Worm (Caenorhabditis elegans) whole organism, late embryonic: ENCODE measurements around the gene tsp-1.

Experiments used
- F13H6.1 ChIP-seq: sonication (generic microtip); optimal IDR thresholded peaks from 2 replicates; lab custom pipeline; 2016; ENCODE audit warnings: missing genetic modification characterization, missing compliant biosample characterization
- K09A11.1 ChIP-seq: sonication (generic microtip); optimal IDR thresholded peaks from 2 replicates; lab custom pipeline; 2017; ENCODE audit warnings: antibody characterized with exemption, mild to moderate bottlenecking, missing genetic modification characterization, missing compliant biosample characterization; ENCODE audit not compliant: insufficient read depth
- Y22D7AL.16 ChIP-seq: sonication (generic microtip); optimal IDR thresholded peaks from 2 replicates; lab custom pipeline; 2016; ENCODE audit warnings: missing genetic modification characterization, missing compliant biosample characterization
- ahr-1 ChIP-seq: sonication (generic microtip); optimal IDR thresholded peaks from 2 replicates; lab custom pipeline; 2016; ENCODE audit warnings: missing genetic modification characterization, missing compliant biosample characterization
- ama-1 ChIP-seq: fragments of 150-350 bp; optimal IDR thresholded peaks from 2 replicates; lab custom pipeline; 2014
- ceh-14 ChIP-seq: sonication (generic microtip); optimal IDR thresholded peaks from 2 replicates; lab custom pipeline; 2016; ENCODE audit warnings: missing genotype, missing genetic modification characterization, missing compliant biosample characterization
- ceh-18 ChIP-seq: sonication (generic microtip); optimal IDR thresholded peaks from 2 replicates; lab custom pipeline; 2016; ENCODE audit warnings: missing genetic modification characterization, missing compliant biosample characterization
- ceh-19 ChIP-seq: fragments of 200-800 bp; sonication (Bioruptor generic); optimal IDR thresholded peaks from 2 replicates; lab custom pipeline; 2018; ENCODE audit warnings: mild to moderate bottlenecking, missing genetic modification characterization, missing compliant biosample characterization
- ceh-2 ChIP-seq: sonication (generic microtip); optimal IDR thresholded peaks from 2 replicates; lab custom pipeline; 2016; ENCODE audit warnings: missing genotype, missing genetic modification characterization, missing compliant biosample characterization
- ceh-22 ChIP-seq: sonication (generic microtip); optimal IDR thresholded peaks from 2 replicates; lab custom pipeline; 2017; ENCODE audit warnings: missing biosample characterization, missing genetic modification characterization
- ceh-31 ChIP-seq: sonication (generic microtip); optimal IDR thresholded peaks from 2 replicates; lab custom pipeline; 2016; ENCODE audit warnings: missing genetic modification characterization, missing compliant biosample characterization
- ceh-34 ChIP-seq: sonication (generic microtip); optimal IDR thresholded peaks from 2 replicates; lab custom pipeline; 2016; ENCODE audit warnings: mild to moderate bottlenecking, missing genetic modification characterization, missing compliant biosample characterization
- ceh-45 ChIP-seq: fragments of 200-800 bp; sonication (Bioruptor generic); IDR thresholded peaks from 2 replicates; pipeline ENCODE4 v1.3.6; 2022; ENCODE audit warnings: missing genetic modification reagents, missing genetic modification characterization, missing compliant biosample characterization
- ceh-48 ChIP-seq: sonication (generic microtip); optimal IDR thresholded peaks from 2 replicates; lab custom pipeline; 2016; ENCODE audit warnings: missing genetic modification characterization, inconsistent platforms, missing compliant biosample characterization
- che-1 ChIP-seq: sonication (generic microtip); optimal IDR thresholded peaks from 2 replicates; lab custom pipeline; 2016; ENCODE audit warnings: mild to moderate bottlenecking, missing genetic modification characterization, missing compliant biosample characterization
- elt-4 ChIP-seq: sonication (generic microtip); optimal IDR thresholded peaks from 2 replicates; lab custom pipeline; 2016; ENCODE audit warnings: missing genetic modification characterization, missing compliant biosample characterization
- ets-4 ChIP-seq: sonication (generic microtip); optimal IDR thresholded peaks from 2 replicates; lab custom pipeline; 2016; ENCODE audit warnings: missing genetic modification characterization, missing compliant biosample characterization
- fax-1 ChIP-seq: sonication (generic microtip); optimal IDR thresholded peaks from 2 replicates; lab custom pipeline; 2016; ENCODE audit warnings: missing genotype, missing genetic modification characterization, missing compliant biosample characterization
- fkh-10 ChIP-seq: fragments of 150-350 bp; optimal IDR thresholded peaks from 2 replicates; lab custom pipeline; 2014; ENCODE audit warnings: missing biosample characterization, missing genetic modification reagents, missing genetic modification characterization
- hlh-13 ChIP-seq: fragments of 200-800 bp; sonication (Bioruptor generic); optimal IDR thresholded peaks from 2 replicates; lab custom pipeline; 2018; ENCODE audit warnings: mild to moderate bottlenecking, missing genetic modification characterization, missing compliant biosample characterization
- hlh-15 ChIP-seq: sonication (generic microtip); optimal IDR thresholded peaks from 2 replicates; lab custom pipeline; 2016; ENCODE audit warnings: missing genetic modification characterization, missing compliant biosample characterization
- hlh-30 ChIP-seq: sonication (generic microtip); optimal IDR thresholded peaks from 2 replicates; lab custom pipeline; 2017; ENCODE audit warnings: antibody characterized with exemption, missing genetic modification characterization, missing compliant biosample characterization; ENCODE audit not compliant: insufficient read depth
- lim-6 ChIP-seq: sonication (generic microtip); optimal IDR thresholded peaks from 2 replicates; lab custom pipeline; 2016; ENCODE audit warnings: missing genetic modification characterization, missing compliant biosample characterization
- lin-11 ChIP-seq: fragments of 200-800 bp; sonication (Bioruptor generic); optimal IDR thresholded peaks from 2 replicates; lab custom pipeline; 2018; ENCODE audit warnings: mild to moderate bottlenecking, missing genetic modification characterization, missing compliant biosample characterization
- nfya-1 ChIP-seq: sonication (generic microtip); optimal IDR thresholded peaks from 2 replicates; lab custom pipeline; 2017; ENCODE audit warnings: missing genetic modification characterization, mild to moderate bottlenecking, missing compliant biosample characterization, antibody characterized with exemption, moderate library complexity
- nhr-232 ChIP-seq: sonication (generic microtip); optimal IDR thresholded peaks from 2 replicates; lab custom pipeline; 2016; ENCODE audit warnings: missing genetic modification characterization, missing compliant biosample characterization
- pag-3 ChIP-seq: sonication (generic microtip); optimal IDR thresholded peaks from 2 replicates; lab custom pipeline; 2016; ENCODE audit warnings: missing compliant biosample characterization, missing genetic modification characterization, borderline replicate concordance
- pat-9 ChIP-seq: fragments of 200-800 bp; sonication (Bioruptor generic); optimal IDR thresholded peaks from 2 replicates; lab custom pipeline; 2018; ENCODE audit warnings: mild to moderate bottlenecking, missing genetic modification characterization, moderate library complexity, missing compliant biosample characterization
- pha-4 ChIP-seq: fragments of 150-350 bp; optimal IDR thresholded peaks from 2 replicates; lab custom pipeline; 2018; ENCODE audit warnings: missing biosample characterization, missing genetic modification reagents, missing genetic modification characterization
- rnt-1 ChIP-seq: sonication (generic microtip); optimal IDR thresholded peaks from 2 replicates; lab custom pipeline; 2016; ENCODE audit warnings: missing genetic modification characterization, missing compliant biosample characterization
- sdc-2 ChIP-seq: sonication (generic microtip); optimal IDR thresholded peaks from 2 replicates; lab custom pipeline; 2016; ENCODE audit warnings: missing genotype, missing genetic modification characterization, missing compliant biosample characterization
- sox-2 ChIP-seq: fragments of 200-800 bp; sonication (Bioruptor generic); IDR thresholded peaks from 2 replicates; pipeline ENCODE4 v1.3.6; 2022; ENCODE audit warnings: missing genetic modification reagents, missing genetic modification characterization, missing compliant biosample characterization
- sox-4 ChIP-seq: sonication (generic microtip); optimal IDR thresholded peaks from 2 replicates; lab custom pipeline; 2017; ENCODE audit warnings: mild to moderate bottlenecking, missing genetic modification characterization, inconsistent platforms, missing compliant biosample characterization
- syd-9 ChIP-seq: sonication (generic microtip); optimal IDR thresholded peaks from 2 replicates; lab custom pipeline; 2016; ENCODE audit warnings: mild to moderate bottlenecking, missing genetic modification characterization, moderate library complexity, missing compliant biosample characterization
- ttx-3 ChIP-seq: sonication (generic microtip); optimal IDR thresholded peaks from 2 replicates; lab custom pipeline; 2016; ENCODE audit warnings: missing genetic modification reagents, missing genetic modification characterization, missing compliant biosample characterization
- unc-3 ChIP-seq, 2 experiments: fragments of 200-800 bp in 1 of 2; sonication (Bioruptor generic) in 1 of 2; sonication (generic microtip) in 1 of 2; conservative IDR thresholded peaks in 1 of 2; optimal IDR thresholded peaks in 1 of 2; 2 replicates each; pipeline versions ENCODE4 v1.3.6 to Lab custom; 2016 to 2022; ENCODE audit warnings: missing compliant biosample characterization in 2 of 2, missing genetic modification characterization in 2 of 2, missing genetic modification reagents in 1 of 2
- unc-42 ChIP-seq: sonication (generic microtip); optimal IDR thresholded peaks from 2 replicates; lab custom pipeline; 2016; ENCODE audit warnings: missing genotype, missing genetic modification characterization, missing compliant biosample characterization
- unc-55 ChIP-seq: sonication (generic microtip); optimal IDR thresholded peaks from 2 replicates; lab custom pipeline; 2017; ENCODE audit warnings: missing biosample characterization, missing genetic modification reagents, missing genetic modification characterization
- unc-86 ChIP-seq: sonication (generic microtip); optimal IDR thresholded peaks from 2 replicates; lab custom pipeline; 2016; ENCODE audit warnings: missing genetic modification characterization, missing compliant biosample characterization

Gene tsp-1

ce11 chrIII:8201760-8202159, 37.5 kb downstream of the tsp-1 start:
- TF ChIP-seq ceh-22 (tag; lab: Kevin White, UChicago) (no peak), ceh-18 (tag; lab: Kevin White, UChicago) (peak; percentile 68), nfya-1 (peak; percentile 51), pag-3 (tag; lab: Kevin White, UChicago) (no peak), hlh-30 (tag; lab: Kevin White, UChicago) (peak; percentile 60), elt-4 (tag; lab: Kevin White, UChicago) (no peak), hlh-15 (no peak), che-1 (tag; lab: Kevin White, UChicago) (no peak), ceh-19 (peak; percentile 33), ceh-31 (tag; lab: Kevin White, UChicago) (peak; percentile 78), unc-3 (GFP tag; conservative IDR thresholded peaks at IDR 0.05; lab: Robert Waterston, UW) (no peak), unc-3 (tag; optimal IDR thresholded peaks at IDR 0.05; lab: Kevin White, UChicago) (no peak), unc-55 (peak; percentile 51), fkh-10 (GFP tag; lab: Kevin White, UChicago) (no peak), lin-11 (tag; lab: Kevin White, UChicago) (no peak), unc-42 (tag; lab: Kevin White, UChicago) (peak; percentile 83), lim-6 (tag; lab: Kevin White, UChicago) (no peak), pha-4 (tag; lab: Kevin White, UChicago) (no peak), sox-4 (no peak), sdc-2 (tag; lab: Kevin White, UChicago) (peak; percentile 42), ceh-34 (tag; lab: Kevin White, UChicago) (peak; percentile 63), pat-9 (no peak), ceh-48 (tag; lab: Kevin White, UChicago) (peak; percentile 78), ets-4 (tag; lab: Kevin White, UChicago) (no peak), F13H6.1 (tag; lab: Kevin White, UChicago) (no peak), ceh-14 (tag; lab: Kevin White, UChicago) (peak; percentile 33), Y22D7AL.16 (tag; lab: Kevin White, UChicago) (no peak), rnt-1 (tag; lab: Kevin White, UChicago) (peak; percentile 18)

ce11 chrIII:8201117-8201516, 38.1 kb downstream of the tsp-1 start, which contains the start of gene unc-36:
Gene unc-36, minus strand, starts transcription at chrIII:8201217.
- TF ChIP-seq ceh-22 (tag; lab: Kevin White, UChicago) (no peak), ets-4 (tag; lab: Kevin White, UChicago) (no peak), ama-1 (no peak), sox-4 (no peak), nfya-1 (no peak), pag-3 (tag; lab: Kevin White, UChicago) (no peak), ceh-2 (tag; lab: Kevin White, UChicago) (no peak), K09A11.1 (tag; lab: Kevin White, UChicago) (no peak), nhr-232 (tag; lab: Kevin White, UChicago) (no peak), fkh-10 (GFP tag; lab: Kevin White, UChicago) (no peak), syd-9 (tag; lab: Kevin White, UChicago) (no peak), unc-86 (tag; lab: Kevin White, UChicago) (no peak), lin-11 (tag; lab: Kevin White, UChicago) (no peak), sdc-2 (tag; lab: Kevin White, UChicago) (no peak), hlh-13 (GFP tag; lab: Kevin White, UChicago) (no peak), ceh-45 (GFP tag; lab: Robert Waterston, UW) (no peak), ceh-31 (tag; lab: Kevin White, UChicago) (no peak)

- TF ChIP-seq sox-2 (GFP tag; lab: Robert Waterston, UW): no peak
- TF ChIP-seq ahr-1 (tag; lab: Kevin White, UChicago): no peak
- TF ChIP-seq unc-3 (GFP tag; conservative IDR thresholded peaks at IDR 0.05; lab: Robert Waterston, UW): no peak
- no peak for TF ChIP-seq unc-3 (tag; optimal IDR thresholded peaks at IDR 0.05; lab: Kevin White, UChicago)
- no peak for TF ChIP-seq fax-1 (tag; lab: Kevin White, UChicago)
- TF ChIP-seq pha-4 (tag; lab: Kevin White, UChicago): no peak
- TF ChIP-seq unc-86 (tag; lab: Kevin White, UChicago): no peak
- no peak for TF ChIP-seq sox-4
- no peak for TF ChIP-seq ceh-18 (tag; lab: Kevin White, UChicago)
- TF ChIP-seq nfya-1: no peak
- no peak for TF ChIP-seq ttx-3 (tag; lab: Kevin White, UChicago)
Measured at ce11 chrIII:8199060-8199459, 40.2 kb downstream of the tsp-1 start.
